Fruit fly (Drosophila melanogaster) whole organism: ENCODE results near the gene Uck.

Experiments
- pan ChIP-seq: fragments of >200 bp; optimal IDR thresholded peaks from 2 replicates; lab custom pipeline; 2017
- psq ChIP-seq: fragments of >200 bp; optimal IDR thresholded peaks from 2 replicates; lab custom pipeline; 2017

DNA sequence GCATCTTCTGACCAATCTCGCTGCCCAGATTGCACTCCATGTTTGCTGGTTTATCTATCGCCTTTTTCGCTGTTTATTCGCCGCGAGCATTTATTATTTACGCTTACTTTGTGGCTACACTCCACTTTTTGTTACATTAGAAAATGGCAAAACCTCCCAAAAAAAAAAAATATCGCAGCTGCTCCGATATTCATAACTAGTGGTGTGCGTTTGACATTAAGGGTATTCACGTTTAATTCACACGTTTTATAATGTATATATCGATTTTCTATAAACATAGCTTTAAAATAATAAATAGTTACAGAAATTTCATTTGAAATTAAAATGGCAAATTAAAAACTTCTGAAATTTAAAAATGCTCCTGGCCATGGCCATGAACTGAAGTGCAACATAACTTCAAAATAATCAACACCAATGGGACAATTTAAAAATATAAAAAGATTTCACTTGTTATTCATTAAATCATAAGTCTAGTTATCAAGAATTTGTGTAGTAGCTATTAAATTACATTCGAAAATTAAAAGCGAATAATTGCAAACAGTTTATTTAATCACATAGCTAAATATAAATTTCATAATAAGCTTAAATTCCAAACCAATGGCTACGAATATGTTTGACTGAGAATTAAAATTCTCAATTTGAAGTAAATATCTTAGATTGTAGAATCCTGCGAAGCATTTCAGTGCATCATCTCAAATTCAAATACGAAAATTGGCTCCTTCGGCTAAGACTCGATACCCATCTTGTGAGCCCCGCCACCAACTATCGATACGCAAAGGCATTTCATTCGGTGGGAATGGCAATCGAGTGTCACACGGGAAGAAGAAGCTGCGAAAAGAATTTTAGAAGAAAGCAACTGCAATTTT is 28.5 kb downstream of the Uck start, which contains the start of the genes Nab2 and BRWD3:
- TF ChIP-seq pan = no peak
- TF ChIP-seq psq = no peak
